Fruit fly (Drosophila melanogaster): ENCODE data around the gene Tim8.

Gene Tim8

dm6 chrX:11372764-11373712 lies 4.8 kb downstream of the Tim8 start:
- peak; percentile 24 for TF ChIP-seq HLH106 (tag; optimal IDR thresholded peaks at IDR 0.05)
- no peak for TF ChIP-seq Hr83 (GFP tag; optimal IDR thresholded peaks at IDR 0.05; ENCODE audit: poor library complexity, severe bottlenecking)

DNA sequence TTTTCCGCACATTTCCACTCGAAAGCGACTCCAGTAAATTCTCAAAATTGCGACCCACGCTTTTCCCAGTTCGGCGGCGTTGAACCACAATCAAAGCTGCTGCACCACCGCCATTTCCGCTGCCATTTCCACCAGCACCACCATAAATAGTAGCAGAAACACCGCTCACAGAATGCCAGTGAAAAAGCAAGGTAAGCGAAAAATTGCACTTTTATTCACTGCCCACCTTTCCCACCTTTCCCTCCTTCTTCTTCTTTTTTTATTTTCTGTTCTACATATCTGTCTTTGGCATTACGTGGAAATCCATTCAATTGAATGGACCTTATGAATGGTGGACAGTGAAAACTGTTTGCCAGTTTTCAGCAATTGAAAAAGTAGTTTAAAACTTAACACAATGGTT lies 6.1 kb downstream of the Tim8 start:
- TF ChIP-seq rgr (GFP tag; optimal IDR thresholded peaks at IDR 0.05) (no peak), CG9705 (GFP tag; optimal IDR thresholded peaks at IDR 0.05) (no peak), Dif (GFP tag; optimal IDR thresholded peaks at IDR 0.05; ENCODE audit: partially characterized antibody) (no peak), psq (GFP tag; optimal IDR thresholded peaks at IDR 0.05) (no peak), fru (GFP tag; optimal IDR thresholded peaks at IDR 0.05) (no peak), Jra (GFP tag; optimal IDR thresholded peaks at IDR 0.05) (no peak), Hr78 (GFP tag; optimal IDR thresholded peaks at IDR 0.05) (no peak), dmrt93B (GFP tag; optimal IDR thresholded peaks at IDR 0.05) (no peak), tai (GFP tag; optimal IDR thresholded peaks at IDR 0.05) (no peak), Hnf4 (GFP tag; optimal IDR thresholded peaks at IDR 0.05) (no peak), GATAd (GFP tag; optimal IDR thresholded peaks at IDR 0.05) (no peak), dl (GFP tag; optimal IDR thresholded peaks at IDR 0.05; ENCODE audit: insufficient read depth in 1 of 2, partially characterized antibody in 2 of 2) (no peak), brk (GFP tag; optimal IDR thresholded peaks at IDR 0.05) (no peak), br (GFP tag; optimal IDR thresholded peaks at IDR 0.05) (no peak), Vsx2 (GFP tag; optimal IDR thresholded peaks at IDR 0.05; ENCODE audit: partially characterized antibody) (no peak), usp (GFP tag; optimal IDR thresholded peaks at IDR 0.05) (no peak), N (GFP tag; optimal IDR thresholded peaks at IDR 0.05) (no peak), Abd-B (GFP tag; optimal IDR thresholded peaks at IDR 0.05) (no peak), lola (GFP tag; optimal IDR thresholded peaks at IDR 0.05) (no peak)

- no peak for TF ChIP-seq Mio (GFP tag; optimal IDR thresholded peaks at IDR 0.05)
- TF ChIP-seq br (GFP tag; optimal IDR thresholded peaks at IDR 0.05) = no peak
Observed at dm6 chrX:11378388-11378787, 10.1 kb downstream of the Tim8 start.

DNA sequence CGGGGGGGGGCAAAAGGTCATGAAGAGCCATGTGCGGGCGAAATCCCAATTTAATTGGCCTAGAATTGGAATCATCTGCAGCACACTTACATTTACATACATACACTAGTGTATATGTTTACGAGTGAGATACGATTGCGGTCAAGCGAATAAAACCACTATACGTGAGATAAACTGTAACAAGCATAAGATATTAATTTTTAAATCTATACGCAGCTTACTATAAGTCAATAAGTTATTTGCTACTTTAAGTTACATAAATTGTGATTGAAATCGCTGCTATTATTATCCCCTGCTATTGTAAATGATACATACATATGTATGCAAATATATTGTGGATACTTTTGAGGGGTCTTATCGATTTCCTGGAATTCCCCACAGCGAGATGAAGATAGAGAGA lies 10.9 kb downstream of the Tim8 start:
- TF ChIP-seq OdsH (GFP tag; optimal IDR thresholded peaks at IDR 0.05) (no peak), Sp1 (GFP tag; optimal IDR thresholded peaks at IDR 0.05) (peak; percentile 17), brk (GFP tag; optimal IDR thresholded peaks at IDR 0.05) (no peak), foxo (GFP tag; optimal IDR thresholded peaks at IDR 0.05) (peak in 1 of 2 experiments; percentile 16), HLH106 (tag; optimal IDR thresholded peaks at IDR 0.05) (peak; percentile 26), fru (GFP tag; optimal IDR thresholded peaks at IDR 0.05) (peak; percentile 3)

dm6 chrX:11379747-11380146 lies 11.5 kb downstream of the Tim8 start:
- no peak for TF ChIP-seq Mio (GFP tag; optimal IDR thresholded peaks at IDR 0.05)
- TF ChIP-seq foxo (GFP tag; optimal IDR thresholded peaks at IDR 0.05) = no peak
- TF ChIP-seq dsf (GFP tag; optimal IDR thresholded peaks at IDR 0.05; ENCODE audit: borderline replicate concordance) = no peak
- TF ChIP-seq GATAd (GFP tag; optimal IDR thresholded peaks at IDR 0.05) = no peak
- TF ChIP-seq rgr (GFP tag; optimal IDR thresholded peaks at IDR 0.05) = no peak
- TF ChIP-seq OdsH (GFP tag; optimal IDR thresholded peaks at IDR 0.05) = no peak
- TF ChIP-seq sage (GFP tag; optimal IDR thresholded peaks at IDR 0.05) = no peak
- TF ChIP-seq Vsx2 (GFP tag; optimal IDR thresholded peaks at IDR 0.05; ENCODE audit: partially characterized antibody) = no peak
- TF ChIP-seq sv (GFP tag; optimal IDR thresholded peaks at IDR 0.05) = no peak

DNA sequence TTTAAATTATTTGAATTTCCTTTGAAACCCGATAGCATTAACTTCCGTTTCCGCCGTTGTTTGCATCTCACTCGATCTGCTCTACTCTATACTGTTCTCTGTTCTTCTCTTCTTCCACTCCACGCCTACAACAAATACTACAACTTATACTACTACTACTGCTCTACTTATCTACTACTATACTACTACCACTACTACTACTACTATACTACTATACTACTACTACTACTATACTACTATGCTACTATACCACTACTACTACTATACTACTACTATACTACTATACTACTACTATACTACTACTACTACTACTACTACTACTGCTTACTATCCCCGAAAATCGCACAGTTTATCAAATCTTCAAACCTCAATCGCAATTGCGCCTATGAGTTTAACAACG lies 14.3 kb downstream of the Tim8 start:
- TF ChIP-seq Hr83 (GFP tag; optimal IDR thresholded peaks at IDR 0.05; ENCODE audit: poor library complexity, severe bottlenecking) (no peak), fru (GFP tag; optimal IDR thresholded peaks at IDR 0.05) (no peak), HLH106 (tag; optimal IDR thresholded peaks at IDR 0.05) (no peak), dl (GFP tag; optimal IDR thresholded peaks at IDR 0.05; ENCODE audit: insufficient read depth in 1 of 2, partially characterized antibody in 2 of 2) (no peak), sv (GFP tag; optimal IDR thresholded peaks at IDR 0.05) (no peak), lola (GFP tag; optimal IDR thresholded peaks at IDR 0.05) (no peak), usp (GFP tag; optimal IDR thresholded peaks at IDR 0.05) (no peak), sage (GFP tag; optimal IDR thresholded peaks at IDR 0.05) (no peak), OdsH (GFP tag; optimal IDR thresholded peaks at IDR 0.05) (no peak), ey (GFP tag; optimal IDR thresholded peaks at IDR 0.05) (no peak)

All from whole organism, wandering third instar larva.